Fruit fly (Drosophila melanogaster) whole organism: ENCODE results near the gene flr.

Experiments
- CG8478 ChIP-seq: fragments of >200 bp; optimal IDR thresholded peaks from 2 replicates; lab custom pipeline; 2018; ENCODE audit warnings: inconsistent platforms
- Dll ChIP-seq: fragments of >200 bp; optimal IDR thresholded peaks from 2 replicates; lab custom pipeline; 2017
- EcR ChIP-seq, 2 experiments: fragments of >200 bp; optimal IDR thresholded peaks; 2 replicates each; lab custom pipeline; 2017; ENCODE audit warnings: missing biosample characterization in 2 of 2, missing genetic modification characterization in 2 of 2, missing genetic modification reagents in 2 of 2
- pan ChIP-seq: fragments of >200 bp; optimal IDR thresholded peaks from 2 replicates; lab custom pipeline; 2017
- psq ChIP-seq: fragments of >200 bp; optimal IDR thresholded peaks from 2 replicates; lab custom pipeline; 2017
- usp ChIP-seq: fragments of >200 bp; optimal IDR thresholded peaks from 2 replicates; lab custom pipeline; 2017; ENCODE audit warnings: missing biosample characterization, missing genetic modification characterization, mixed read lengths

Gene flr

DNA sequence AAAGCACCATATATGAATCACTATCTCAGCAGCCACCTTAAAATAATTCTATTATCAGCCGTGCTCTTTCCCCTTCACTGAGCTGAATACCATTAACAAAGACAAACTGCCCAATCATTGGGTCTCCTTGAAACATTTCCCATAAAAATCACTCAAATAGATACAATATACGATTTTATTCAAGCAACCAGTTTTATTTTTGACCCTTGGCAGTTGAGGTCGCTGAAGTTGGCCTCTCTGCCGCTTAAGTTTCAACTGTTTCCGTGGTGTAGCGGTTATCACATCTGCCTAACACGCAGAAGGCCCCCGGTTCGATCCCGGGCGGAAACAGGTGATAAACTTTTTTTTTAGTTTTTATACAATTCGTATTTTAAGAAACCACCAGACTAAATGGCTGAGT, 20.1 kb downstream of the flr start:
- TF ChIP-seq CG8478 (lab: Kevin White, UChicago) (no peak), usp (no peak), EcR (GFP tag; optimal IDR thresholded peaks at IDR 0.05; lab: Kevin White, UChicago) (no peak), pan (lab: Kevin White, UChicago) (no peak), psq (lab: Kevin White, UChicago) (no peak), Dll (lab: Kevin White, UChicago) (no peak)

DNA sequence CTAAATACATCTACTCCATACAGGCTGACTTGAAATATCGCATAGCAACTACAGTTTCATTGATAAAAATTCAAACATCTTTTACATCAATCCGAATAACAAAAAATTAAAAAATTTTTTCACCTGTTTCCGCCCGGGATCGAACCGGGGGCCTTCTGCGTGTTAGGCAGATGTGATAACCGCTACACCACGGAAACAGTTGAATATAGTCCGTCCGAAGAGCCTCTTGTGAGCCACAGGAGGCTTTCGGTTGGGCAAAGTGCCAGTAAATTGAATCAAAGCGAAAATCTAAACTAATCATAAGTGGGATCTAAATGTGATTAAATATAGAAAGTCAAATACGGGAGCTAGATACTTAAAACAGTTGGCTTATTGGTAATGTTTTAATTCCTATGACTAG, 20.9 kb downstream of the flr start:
- TF ChIP-seq usp (no peak), EcR (GFP tag; optimal IDR thresholded peaks at IDR 0.05; lab: Kevin White, UChicago) (no peak), CG8478 (lab: Kevin White, UChicago) (no peak), psq (lab: Kevin White, UChicago) (no peak), Dll (lab: Kevin White, UChicago) (no peak), pan (lab: Kevin White, UChicago) (no peak)

DNA sequence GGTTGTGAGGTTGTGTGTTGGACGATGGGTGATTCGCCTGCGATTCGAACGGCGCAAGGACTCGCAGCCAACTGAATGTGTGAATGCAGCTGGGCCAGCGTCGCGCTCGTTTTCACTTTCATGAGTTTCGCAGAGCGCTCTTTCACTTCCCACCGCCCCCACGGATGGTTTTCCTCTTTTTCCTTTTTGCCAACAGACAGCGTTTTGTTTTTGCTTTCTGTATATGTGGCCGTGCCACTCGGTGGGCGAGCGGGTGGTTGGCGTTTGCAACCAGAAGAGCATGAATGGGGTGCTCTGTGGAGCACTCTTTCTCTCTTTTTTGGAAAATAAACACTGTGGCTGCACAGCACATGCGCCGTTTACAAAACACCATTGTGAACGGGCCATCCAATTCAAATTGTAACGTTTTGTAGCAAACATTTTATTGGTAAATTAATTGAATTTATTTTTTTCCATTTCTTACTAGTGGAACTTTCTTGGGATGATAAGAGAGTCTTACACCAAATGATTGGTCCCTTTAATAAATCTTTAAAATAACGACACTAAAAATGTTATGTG, 22.6 kb downstream of the flr start, which contains the start of gene CG10713:
CG10713 (minus strand) TSS at position 60 of the 558 bp plus-strand sequence.
- TF ChIP-seq Dll (lab: Kevin White, UChicago) (no peak), usp (no peak), pan (lab: Kevin White, UChicago) (no peak), CG8478 (lab: Kevin White, UChicago) (no peak), psq (lab: Kevin White, UChicago) (no peak), EcR (GFP tag; optimal IDR thresholded peaks at IDR 0.05; lab: Kevin White, UChicago) (no peak)

DNA sequence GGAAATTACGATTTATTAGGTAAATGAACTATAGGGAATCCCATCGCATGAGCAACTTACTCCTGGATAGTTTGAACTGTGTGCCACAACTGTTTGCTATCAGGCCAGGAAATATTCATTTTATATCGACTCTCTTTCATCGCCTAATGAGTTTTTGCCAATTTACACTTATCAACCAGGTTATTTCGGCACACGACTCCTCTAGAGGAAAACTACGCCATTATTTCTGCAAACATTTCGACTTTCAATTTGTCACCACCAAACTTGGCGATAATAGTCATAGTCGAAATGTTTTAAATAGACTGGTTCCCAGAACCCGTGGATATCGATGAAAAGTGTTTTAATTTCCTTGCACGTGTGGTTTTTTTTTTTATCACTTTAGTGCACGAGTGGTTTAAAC, 24.4 kb downstream of the flr start, which contains the start of gene CG10154:
CG10154 (minus strand) TSS at position 101 of the 400 bp plus-strand sequence.
- TF ChIP-seq Dll (lab: Kevin White, UChicago), result no peak
- no peak for TF ChIP-seq usp
- no peak for TF ChIP-seq pan (lab: Kevin White, UChicago)
- no peak for TF ChIP-seq CG8478 (lab: Kevin White, UChicago)
- TF ChIP-seq psq (lab: Kevin White, UChicago), result no peak
- TF ChIP-seq EcR (GFP tag; optimal IDR thresholded peaks at IDR 0.05; lab: Kevin White, UChicago), result no peak

DNA sequence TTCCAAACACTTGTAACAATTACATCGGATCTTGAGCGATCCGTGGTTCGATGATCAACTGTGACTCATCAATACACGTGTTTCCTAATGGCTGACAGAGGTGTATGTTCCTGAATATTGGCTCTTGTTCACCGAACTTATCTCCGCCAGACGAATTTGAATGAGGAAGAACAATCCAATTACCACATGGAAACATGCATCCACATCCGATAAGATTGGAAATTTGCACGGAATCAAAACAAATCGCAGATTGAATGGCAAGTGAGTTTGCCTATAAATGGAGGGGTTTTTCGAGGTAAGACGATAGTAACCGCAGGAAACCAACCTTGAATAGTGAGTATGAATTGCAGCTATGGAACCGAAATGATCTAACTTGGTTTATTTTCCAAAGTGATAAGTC, 25.0 kb downstream of the flr start, which contains the start of gene CG10725:
CG10725 (plus strand) TSS at position 301 of the 400 bp plus-strand sequence.
- TF ChIP-seq pan (lab: Kevin White, UChicago) (no peak), EcR (GFP tag; optimal IDR thresholded peaks at IDR 0.05; lab: Kevin White, UChicago) (no peak), CG8478 (lab: Kevin White, UChicago) (no peak), psq (lab: Kevin White, UChicago) (no peak), Dll (lab: Kevin White, UChicago) (no peak), usp (no peak)

DNA sequence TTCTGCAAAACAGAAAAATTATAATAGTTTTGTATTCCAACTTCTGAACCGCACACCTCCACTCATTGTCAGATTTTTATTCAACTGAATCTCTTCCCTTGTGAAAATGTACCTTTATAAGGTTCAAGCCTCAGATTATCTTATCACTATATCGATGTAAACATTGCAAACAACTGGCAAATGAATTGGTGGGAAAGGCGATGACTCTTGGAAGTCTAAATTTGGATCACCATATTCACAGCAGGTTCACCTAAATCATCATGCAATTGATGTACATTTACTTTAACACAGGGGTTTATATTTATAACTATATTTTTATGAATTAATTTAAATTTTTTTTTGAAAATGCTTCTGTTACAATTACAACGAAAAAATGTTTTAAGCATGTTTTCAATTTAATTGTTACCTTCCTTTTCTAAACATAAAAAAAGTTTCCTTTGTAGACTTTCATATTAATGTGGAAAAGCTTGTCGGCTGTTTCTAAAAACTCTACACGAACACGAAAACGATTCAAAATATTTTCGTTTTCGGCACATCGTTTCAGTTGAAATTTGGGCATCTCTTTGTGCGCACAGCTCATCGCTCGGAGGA, 27.8 kb downstream of the flr start, which contains the start of the genes CG10140 and CG14109:
CG10140 (minus strand) TSS at position 101 of the 591 bp plus-strand sequence.
CG14109 (plus strand) TSS at position 541 of the 591 bp plus-strand sequence.
- no peak for TF ChIP-seq Dll (lab: Kevin White, UChicago)
- TF ChIP-seq psq (lab: Kevin White, UChicago), result no peak
- no peak for TF ChIP-seq CG8478 (lab: Kevin White, UChicago)
- no peak for TF ChIP-seq usp
- TF ChIP-seq pan (lab: Kevin White, UChicago), result no peak
- TF ChIP-seq EcR (GFP tag; optimal IDR thresholded peaks at IDR 0.05; lab: Kevin White, UChicago), result no peak

DNA sequence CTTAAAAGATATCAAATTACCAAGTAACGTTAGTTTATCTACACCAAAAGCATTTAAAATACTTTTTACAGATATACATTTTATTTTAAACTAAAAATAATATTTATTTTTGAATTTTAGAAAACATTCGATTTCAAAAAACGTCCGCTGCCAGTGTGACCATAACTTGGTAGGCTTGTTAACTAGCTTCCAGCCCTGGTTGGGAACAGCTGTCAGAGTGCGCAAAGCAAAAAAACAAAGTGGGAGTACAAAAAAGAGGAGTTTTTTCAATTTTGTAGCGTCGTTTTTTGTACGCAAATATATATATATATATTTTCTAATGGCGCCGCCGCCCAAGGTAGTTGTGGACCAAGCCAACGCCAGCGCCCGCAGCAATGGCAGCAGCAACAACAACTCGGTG, 29.8 kb downstream of the flr start, which contains the start of gene cmb:
cmb (plus strand) TSS at position 195 of the 400 bp plus-strand sequence.
- TF ChIP-seq pan (lab: Kevin White, UChicago), result no peak
- TF ChIP-seq psq (lab: Kevin White, UChicago), result no peak
- TF ChIP-seq CG8478 (lab: Kevin White, UChicago), result no peak
- TF ChIP-seq usp, result no peak
- no peak for TF ChIP-seq Dll (lab: Kevin White, UChicago)
- TF ChIP-seq EcR (GFP tag; optimal IDR thresholded peaks at IDR 0.05; lab: Kevin White, UChicago), result no peak

DNA sequence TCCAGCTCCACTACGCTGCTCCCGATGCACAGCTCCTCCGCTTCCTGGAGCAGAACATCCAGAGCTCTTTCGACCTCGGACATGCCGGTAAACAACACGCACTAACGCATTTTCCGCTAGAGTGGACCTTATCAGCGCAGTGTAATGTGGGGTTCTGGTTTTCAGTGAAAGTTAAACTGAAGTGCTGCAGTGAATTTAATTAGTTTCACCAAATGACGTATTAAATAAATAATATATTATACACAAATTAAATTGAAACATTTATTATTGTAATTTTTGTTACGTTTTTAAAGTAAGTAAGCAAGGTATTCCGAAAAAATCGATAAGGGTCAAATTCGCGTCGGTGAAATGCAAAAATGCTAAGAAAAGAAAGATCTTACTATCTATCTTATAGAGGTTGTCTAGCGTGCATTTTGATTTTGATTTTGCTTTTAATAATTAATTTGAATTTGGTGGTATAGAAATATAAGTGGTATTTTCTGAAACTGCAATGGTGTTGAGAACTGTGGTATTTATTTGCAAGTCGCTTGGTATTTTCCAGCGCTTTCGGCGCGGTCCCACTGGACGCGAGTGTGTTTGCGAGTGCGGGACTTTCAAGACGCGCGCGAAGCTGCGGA, 37.6 kb downstream of the flr start, which contains the start of the genes JMJD7 and CG10738:
JMJD7 (minus strand) TSS at position 107 of the 617 bp plus-strand sequence.
CG10738 (plus strand) TSS at position 594 of the 617 bp plus-strand sequence.
- TF ChIP-seq psq (lab: Kevin White, UChicago) (no peak), Dll (lab: Kevin White, UChicago) (no peak), CG8478 (lab: Kevin White, UChicago) (no peak), EcR (GFP tag; optimal IDR thresholded peaks at IDR 0.05; lab: Kevin White, UChicago) (no peak), usp (no peak)

DNA sequence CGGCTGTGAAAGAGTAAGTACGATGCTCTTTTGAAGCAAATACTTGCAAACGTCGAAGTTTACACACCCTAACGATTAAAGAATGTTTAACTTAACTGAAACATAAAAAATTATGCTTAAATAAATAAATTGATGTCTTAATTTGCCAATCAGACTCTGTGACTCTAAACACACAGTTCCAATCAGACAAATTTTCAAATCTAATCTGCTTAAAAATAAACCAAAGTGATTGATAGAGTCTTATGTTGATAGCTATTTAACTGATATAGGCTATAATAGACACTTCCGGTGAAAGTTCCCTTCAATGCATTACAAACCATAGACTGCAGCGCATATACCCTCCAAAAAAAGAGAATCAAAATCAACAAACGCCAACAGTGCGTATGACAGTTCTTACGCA, 38.9 kb downstream of the flr start:
- TF ChIP-seq CG8478 (lab: Kevin White, UChicago) (no peak), Dll (lab: Kevin White, UChicago) (no peak), pan (lab: Kevin White, UChicago) (no peak), usp (no peak), psq (lab: Kevin White, UChicago) (no peak), EcR (GFP tag; optimal IDR thresholded peaks at IDR 0.05; lab: Kevin White, UChicago) (no peak)

DNA sequence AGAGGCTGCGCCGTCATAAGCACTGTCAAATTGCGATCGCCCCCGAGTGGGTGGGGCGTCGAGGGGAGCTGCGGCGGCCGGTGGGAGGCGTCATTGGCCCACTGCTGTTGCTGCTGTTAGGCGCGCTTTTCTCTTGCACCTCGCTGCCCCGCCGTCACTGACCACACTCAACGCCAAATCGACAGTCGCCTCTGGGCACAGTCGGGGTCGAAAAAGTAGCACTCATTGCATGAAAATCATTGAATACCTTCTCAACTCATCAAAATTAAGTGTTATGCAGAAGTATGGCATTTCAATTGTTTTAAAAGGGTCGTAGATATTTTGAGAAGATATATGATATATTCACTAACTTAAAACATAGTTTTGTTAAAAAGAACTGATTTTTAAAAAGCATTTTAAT, 39.6 kb downstream of the flr start:
- TF ChIP-seq usp, result no peak
- TF ChIP-seq CG8478 (lab: Kevin White, UChicago), result no peak
- TF ChIP-seq EcR (GFP tag; optimal IDR thresholded peaks at IDR 0.05; lab: Kevin White, UChicago), result no peak
- no peak for TF ChIP-seq pan (lab: Kevin White, UChicago)
- TF ChIP-seq Dll (lab: Kevin White, UChicago), result no peak
- no peak for TF ChIP-seq psq (lab: Kevin White, UChicago)

DNA sequence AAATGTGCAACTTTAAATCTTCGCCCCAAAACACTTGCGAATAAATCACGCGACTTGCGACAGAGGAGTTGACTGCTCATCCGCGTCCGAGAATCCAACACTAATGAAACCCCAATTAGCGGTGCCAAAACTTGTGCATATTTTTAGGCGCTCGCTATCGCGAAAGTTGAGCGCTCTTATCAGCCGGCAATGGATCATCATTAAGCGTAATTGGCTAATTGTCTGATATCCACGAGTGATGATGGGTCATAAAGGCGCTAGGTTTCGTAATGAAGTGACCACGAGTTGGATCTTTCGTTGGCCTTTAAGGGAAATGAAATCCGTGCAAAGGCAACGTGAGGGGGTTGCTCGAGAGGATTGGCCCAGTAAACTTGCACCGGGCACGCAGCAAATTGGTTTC, 42.1 kb downstream of the flr start:
- TF ChIP-seq Dll (lab: Kevin White, UChicago), result no peak
- TF ChIP-seq psq (lab: Kevin White, UChicago), result no peak
- no peak for TF ChIP-seq CG8478 (lab: Kevin White, UChicago)
- no peak for TF ChIP-seq pan (lab: Kevin White, UChicago)
- no peak for TF ChIP-seq usp
- no peak for TF ChIP-seq EcR (GFP tag; optimal IDR thresholded peaks at IDR 0.05; lab: Kevin White, UChicago)
